Worm (Caenorhabditis elegans): Measurements from ENCODE around the gene C29F7.1.

C29F7.1 gene

DNA sequence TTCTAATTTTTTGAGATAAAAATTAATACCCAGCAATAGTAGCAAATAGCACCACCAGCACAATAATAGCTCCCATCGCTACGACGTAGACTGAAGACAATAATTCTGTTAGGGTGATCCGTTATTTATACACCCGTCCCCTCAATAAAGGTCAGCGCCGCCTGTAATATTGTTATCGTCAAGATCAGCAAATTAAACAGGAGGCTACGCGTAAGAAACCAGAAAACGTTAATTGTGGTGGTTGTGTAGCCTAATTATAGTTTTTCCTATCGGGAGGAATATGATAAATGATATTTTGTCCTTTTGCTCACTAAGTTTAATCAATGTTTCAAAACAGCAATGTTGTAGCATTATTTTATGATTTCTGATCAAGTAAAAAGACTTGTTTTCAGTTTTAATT lies at the start of gene C29F7.1, which contains the start of gene cyp-13B1:
Gene C29F7.1, plus strand, starts transcription at position 394 of the 400 bp plus-strand sequence.
Gene cyp-13B1, minus strand, starts transcription at position 101 of the 400 bp plus-strand sequence.
- TF ChIP-seq klf-2 (GFP tag; conservative IDR thresholded peaks at IDR 0.05) (no peak), ref-1 (GFP tag; conservative IDR thresholded peaks at IDR 0.05) (no peak), tab-1 (GFP tag; IDR thresholded peaks at IDR 0.05) (no peak), flt-1 (GFP tag; IDR thresholded peaks at IDR 0.05) (no peak), med-1 (GFP tag; optimal IDR thresholded peaks at IDR 0.05; ENCODE audit: insufficient read depth) (no peak), T22C8.4 (GFP tag; IDR thresholded peaks at IDR 0.05) (no peak), ztf-29 (GFP tag; IDR thresholded peaks at IDR 0.05) (no peak), cog-1 (tag; optimal IDR thresholded peaks at IDR 0.05) (no peak), ztf-23 (GFP tag; IDR thresholded peaks at IDR 0.05) (no peak)

DNA sequence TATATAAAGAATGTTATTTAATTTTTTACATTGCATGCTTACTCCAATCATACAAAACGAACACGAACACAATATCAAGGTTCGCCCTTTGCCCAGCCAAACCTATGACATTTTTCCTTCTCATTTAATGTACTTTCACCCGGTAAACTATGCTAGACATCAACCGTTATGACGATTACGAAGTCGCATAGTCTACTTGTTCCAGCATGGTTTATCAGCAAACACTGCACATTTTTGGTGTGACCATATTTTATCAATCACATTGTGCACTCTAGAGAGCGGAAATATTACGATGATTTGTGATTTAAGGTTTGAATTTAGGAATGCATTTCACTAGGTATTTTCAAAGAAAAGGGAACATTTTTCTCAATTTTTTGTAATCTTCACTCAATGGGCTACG lies 49.1 kb upstream of the C29F7.1 start:
- TF ChIP-seq flt-1 (GFP tag; IDR thresholded peaks at IDR 0.05) (no peak), cog-1 (tag; optimal IDR thresholded peaks at IDR 0.05) (no peak)

DNA sequence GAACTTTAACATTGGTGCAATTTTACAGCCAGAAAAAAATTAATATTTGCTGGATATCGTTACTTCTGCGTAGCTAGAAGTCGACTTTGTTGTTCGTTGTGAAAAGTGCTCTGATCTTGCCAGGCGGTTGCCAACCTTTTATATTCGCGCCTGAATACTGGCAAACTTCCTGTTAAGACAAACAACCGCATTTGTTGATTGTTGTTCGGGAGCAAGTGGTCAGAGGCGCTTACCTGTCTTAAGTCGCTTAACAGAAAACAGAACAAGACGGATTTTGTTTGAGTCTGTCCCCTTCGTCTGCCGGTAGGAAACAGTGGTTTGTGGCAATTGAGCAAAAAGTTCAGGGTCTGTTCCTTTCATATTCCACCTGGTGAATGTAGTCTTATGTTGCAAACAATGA lies 47.2 kb upstream of the C29F7.1 start, which contains the start of gene C49F8.15:
Gene C49F8.15, minus strand, starts transcription at position 101 of the 400 bp plus-strand sequence.
- no peak for TF ChIP-seq T22C8.4 (GFP tag; IDR thresholded peaks at IDR 0.05)
- TF ChIP-seq ztf-23 (GFP tag; IDR thresholded peaks at IDR 0.05), result no peak
- no peak for TF ChIP-seq ztf-29 (GFP tag; IDR thresholded peaks at IDR 0.05)
- TF ChIP-seq ref-1 (GFP tag; conservative IDR thresholded peaks at IDR 0.05), result no peak
- TF ChIP-seq klf-2 (GFP tag; conservative IDR thresholded peaks at IDR 0.05), result no peak
- TF ChIP-seq flt-1 (GFP tag; IDR thresholded peaks at IDR 0.05), result no peak
- no peak for TF ChIP-seq tab-1 (GFP tag; IDR thresholded peaks at IDR 0.05)
- no peak for TF ChIP-seq cog-1 (tag; optimal IDR thresholded peaks at IDR 0.05)
- TF ChIP-seq med-1 (GFP tag; optimal IDR thresholded peaks at IDR 0.05; ENCODE audit: insufficient read depth), result no peak

DNA sequence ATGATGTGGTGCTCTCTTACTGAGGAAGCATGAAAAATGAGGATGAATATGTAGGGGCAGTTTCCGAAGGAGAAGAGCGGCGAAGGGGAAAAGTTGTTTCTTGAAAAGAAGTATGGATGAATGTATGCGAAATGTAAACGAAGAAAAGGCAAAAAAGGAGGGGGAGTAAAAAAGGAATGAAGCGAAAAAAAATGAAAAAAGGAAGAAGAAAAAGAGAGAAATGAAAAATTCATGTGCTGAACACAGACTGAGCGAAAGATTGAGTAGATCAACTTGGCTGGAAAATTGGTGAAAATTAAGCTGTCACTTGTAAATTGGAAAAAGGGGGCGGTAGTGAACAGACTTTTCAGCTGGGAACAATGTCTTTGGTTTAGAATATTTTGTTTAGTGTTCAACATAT lies 44.8 kb upstream of the C29F7.1 start, which contains the start of gene C49F8.1:
Gene C49F8.1, minus strand, starts transcription at position 101 of the 400 bp plus-strand sequence.
- TF ChIP-seq ref-1 (GFP tag; conservative IDR thresholded peaks at IDR 0.05) (no peak), cog-1 (tag; optimal IDR thresholded peaks at IDR 0.05) (no peak), ztf-29 (GFP tag; IDR thresholded peaks at IDR 0.05) (no peak)

DNA sequence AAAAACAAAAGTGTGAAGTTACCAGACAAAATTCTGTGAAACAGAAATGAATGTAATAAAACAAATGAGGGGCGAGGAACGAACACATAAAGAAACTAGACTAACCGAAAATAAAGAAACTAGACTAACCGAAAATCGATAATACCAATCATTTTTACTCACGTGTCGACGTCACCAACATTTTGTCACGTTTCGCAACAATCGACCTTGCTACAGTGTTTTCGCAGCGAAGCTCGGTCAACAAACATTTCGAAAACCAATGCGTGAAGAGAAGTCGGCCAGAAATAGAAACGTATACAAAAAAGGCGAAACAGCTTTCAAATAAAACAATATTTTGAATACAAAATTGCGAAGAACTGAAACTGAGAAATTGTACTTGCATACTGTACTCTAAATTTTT lies 42.8 kb upstream of the C29F7.1 start:
- no peak for TF ChIP-seq flt-1 (GFP tag; IDR thresholded peaks at IDR 0.05)
- TF ChIP-seq tab-1 (GFP tag; IDR thresholded peaks at IDR 0.05), result no peak
- TF ChIP-seq med-1 (GFP tag; optimal IDR thresholded peaks at IDR 0.05; ENCODE audit: insufficient read depth), result no peak
- TF ChIP-seq T22C8.4 (GFP tag; IDR thresholded peaks at IDR 0.05), result no peak
- TF ChIP-seq ztf-29 (GFP tag; IDR thresholded peaks at IDR 0.05), result no peak
- TF ChIP-seq klf-2 (GFP tag; conservative IDR thresholded peaks at IDR 0.05), result no peak
- TF ChIP-seq cog-1 (tag; optimal IDR thresholded peaks at IDR 0.05), result no peak
- TF ChIP-seq ref-1 (GFP tag; conservative IDR thresholded peaks at IDR 0.05), result no peak
- TF ChIP-seq ztf-23 (GFP tag; IDR thresholded peaks at IDR 0.05), result no peak

DNA sequence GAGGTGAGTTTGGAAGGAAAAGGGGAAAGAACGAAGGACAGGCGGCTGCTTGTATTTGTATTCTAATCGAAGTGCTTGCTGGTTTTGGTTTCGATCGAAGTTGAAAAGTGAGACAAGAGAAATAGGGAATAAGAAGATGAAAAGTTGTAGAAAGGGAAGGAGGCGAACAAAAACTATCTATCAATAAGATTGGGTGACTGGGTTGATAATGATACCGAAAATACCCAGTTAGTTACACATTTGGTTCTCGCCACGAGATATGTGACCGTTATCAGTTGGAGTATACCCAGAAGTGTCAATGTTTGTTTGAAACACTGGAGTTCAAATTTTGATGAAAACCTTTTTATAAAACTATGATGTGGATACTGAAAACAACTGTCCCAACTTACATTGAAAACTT lies 41.5 kb upstream of the C29F7.1 start:
- no peak for TF ChIP-seq tab-1 (GFP tag; IDR thresholded peaks at IDR 0.05)
- TF ChIP-seq klf-2 (GFP tag; conservative IDR thresholded peaks at IDR 0.05), result no peak
- no peak for TF ChIP-seq ztf-29 (GFP tag; IDR thresholded peaks at IDR 0.05)
- TF ChIP-seq med-1 (GFP tag; optimal IDR thresholded peaks at IDR 0.05; ENCODE audit: insufficient read depth), result no peak
- no peak for TF ChIP-seq flt-1 (GFP tag; IDR thresholded peaks at IDR 0.05)
- TF ChIP-seq ztf-23 (GFP tag; IDR thresholded peaks at IDR 0.05), result no peak
- no peak for TF ChIP-seq ref-1 (GFP tag; conservative IDR thresholded peaks at IDR 0.05)
- TF ChIP-seq T22C8.4 (GFP tag; IDR thresholded peaks at IDR 0.05), result no peak
- TF ChIP-seq cog-1 (tag; optimal IDR thresholded peaks at IDR 0.05), result no peak

DNA sequence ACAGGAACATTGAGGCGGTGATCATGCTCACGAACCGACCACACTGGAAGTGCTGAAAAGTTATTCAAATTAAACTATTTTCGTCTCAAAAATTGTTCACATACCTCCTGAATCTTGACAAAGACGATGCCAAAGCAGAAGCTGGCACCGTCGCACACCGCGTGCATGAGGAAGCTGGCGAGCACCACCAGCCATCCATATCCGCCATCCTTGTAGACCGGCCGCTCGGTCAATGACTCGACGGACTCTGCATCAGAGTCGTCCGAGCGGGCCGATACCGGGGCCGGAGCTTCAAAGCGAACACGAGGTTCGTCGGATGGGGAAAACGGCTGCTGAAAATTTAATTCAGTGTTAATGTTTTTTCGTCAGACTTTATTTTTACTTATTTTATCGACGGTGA lies 33.6 kb upstream of the C29F7.1 start:
- TF ChIP-seq flt-1 (GFP tag; IDR thresholded peaks at IDR 0.05), result no peak
- TF ChIP-seq ztf-29 (GFP tag; IDR thresholded peaks at IDR 0.05), result no peak
- TF ChIP-seq T22C8.4 (GFP tag; IDR thresholded peaks at IDR 0.05), result no peak
- TF ChIP-seq ref-1 (GFP tag; conservative IDR thresholded peaks at IDR 0.05), result no peak
- no peak for TF ChIP-seq klf-2 (GFP tag; conservative IDR thresholded peaks at IDR 0.05)
- no peak for TF ChIP-seq cog-1 (tag; optimal IDR thresholded peaks at IDR 0.05)
- no peak for TF ChIP-seq ztf-23 (GFP tag; IDR thresholded peaks at IDR 0.05)
- TF ChIP-seq med-1 (GFP tag; optimal IDR thresholded peaks at IDR 0.05; ENCODE audit: insufficient read depth), result no peak
- TF ChIP-seq tab-1 (GFP tag; IDR thresholded peaks at IDR 0.05), result no peak

DNA sequence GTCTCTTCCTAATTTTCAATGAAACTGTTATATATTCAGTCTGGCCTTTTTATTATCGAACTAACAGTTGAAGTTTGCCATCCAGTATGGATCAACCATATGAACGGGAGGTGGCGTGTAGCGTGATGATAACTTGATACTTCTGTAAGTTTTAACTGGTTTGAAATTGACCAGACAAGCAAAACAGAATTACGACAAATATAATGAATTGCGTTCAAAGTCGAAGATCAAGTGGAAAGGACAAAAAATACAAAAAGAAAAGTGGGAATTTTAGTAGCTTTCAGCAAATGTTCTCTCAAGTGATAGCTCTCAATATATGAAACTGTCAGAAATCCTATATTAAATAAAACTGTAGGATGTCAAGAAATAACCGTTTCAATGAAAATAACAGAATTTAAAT lies 32.9 kb upstream of the C29F7.1 start, which contains the start of the genes C49F8.14 and gem-1:
Gene C49F8.14, minus strand, starts transcription at position 99 of the 400 bp plus-strand sequence.
Gene gem-1, minus strand, starts transcription at position 142 of the 400 bp plus-strand sequence.
- TF ChIP-seq ztf-29 (GFP tag; IDR thresholded peaks at IDR 0.05) (no peak), tab-1 (GFP tag; IDR thresholded peaks at IDR 0.05) (no peak), klf-2 (GFP tag; conservative IDR thresholded peaks at IDR 0.05) (no peak), cog-1 (tag; optimal IDR thresholded peaks at IDR 0.05) (no peak), med-1 (GFP tag; optimal IDR thresholded peaks at IDR 0.05; ENCODE audit: insufficient read depth) (no peak), flt-1 (GFP tag; IDR thresholded peaks at IDR 0.05) (no peak), ztf-23 (GFP tag; IDR thresholded peaks at IDR 0.05) (no peak), T22C8.4 (GFP tag; IDR thresholded peaks at IDR 0.05) (no peak), ref-1 (GFP tag; conservative IDR thresholded peaks at IDR 0.05) (no peak)

DNA sequence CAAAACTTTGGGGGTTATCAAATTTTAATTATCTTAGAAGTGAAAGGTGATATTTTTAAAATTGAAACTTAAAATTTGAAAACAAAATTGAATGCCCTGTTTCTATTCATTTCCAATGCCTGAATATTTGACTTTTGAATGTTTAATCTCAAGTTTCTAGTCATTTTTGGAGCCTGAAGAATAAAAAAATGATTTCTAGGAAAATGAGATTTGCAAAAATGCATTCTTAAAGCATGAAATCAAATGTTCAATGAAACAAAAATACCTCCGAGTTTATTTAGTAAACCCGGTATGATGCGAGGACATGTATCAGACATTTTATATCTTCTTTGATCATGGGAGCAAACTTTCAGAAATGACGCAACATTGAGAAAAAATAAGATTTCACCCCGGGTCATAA lies 30.7 kb upstream of the C29F7.1 start:
- TF ChIP-seq ztf-29 (GFP tag; IDR thresholded peaks at IDR 0.05) (no peak), ref-1 (GFP tag; conservative IDR thresholded peaks at IDR 0.05) (no peak), cog-1 (tag; optimal IDR thresholded peaks at IDR 0.05) (no peak), tab-1 (GFP tag; IDR thresholded peaks at IDR 0.05) (no peak), ztf-23 (GFP tag; IDR thresholded peaks at IDR 0.05) (no peak), T22C8.4 (GFP tag; IDR thresholded peaks at IDR 0.05) (no peak), flt-1 (GFP tag; IDR thresholded peaks at IDR 0.05) (no peak), klf-2 (GFP tag; conservative IDR thresholded peaks at IDR 0.05) (no peak), med-1 (GFP tag; optimal IDR thresholded peaks at IDR 0.05; ENCODE audit: insufficient read depth) (no peak)
